Fruit fly (Drosophila melanogaster): Measurements from ENCODE around the gene osa.

Gene osa

dm6 chr3R:17682244-17682773 is 35.8 kb downstream of the osa start, which contains the start of the genes alt and CG7655 (continued):
- TF ChIP-seq chif (GFP tag; optimal IDR thresholded peaks at IDR 0.05) (no peak), lmd (GFP tag; IDR thresholded peaks at IDR 0.05) (no peak), unc-4 (GFP tag; IDR thresholded peaks at IDR 0.05; ENCODE audit: partially characterized antibody) (no peak), Hand (GFP tag; optimal IDR thresholded peaks at IDR 0.05) (peak; percentile 0), CG6272 (GFP tag; IDR thresholded peaks at IDR 0.05) (no peak), lbe (GFP tag; optimal IDR thresholded peaks at IDR 0.05) (no peak), dan (GFP tag; IDR thresholded peaks at IDR 0.05) (no peak), dmrt11E (tag; optimal IDR thresholded peaks at IDR 0.05) (no peak), ham (GFP tag; IDR thresholded peaks at IDR 0.05) (no peak), toy (GFP tag; IDR thresholded peaks at IDR 0.05) (no peak), Dip3 (GFP tag; optimal IDR thresholded peaks at IDR 0.05) (peak; percentile 32), HmgD (GFP tag; optimal IDR thresholded peaks at IDR 0.05) (peak; percentile 84), vvl (GFP tag; IDR thresholded peaks at IDR 0.05) (no peak), Deaf1 (tag; optimal IDR thresholded peaks at IDR 0.05) (no peak), CG12659 (GFP tag; optimal IDR thresholded peaks at IDR 0.05) (peak; percentile 88), eyg (GFP tag; optimal IDR thresholded peaks at IDR 0.05) (no peak), onecut (GFP tag; IDR thresholded peaks at IDR 0.05) (no peak), CG30403 (GFP tag; optimal IDR thresholded peaks at IDR 0.05) (no peak), dm (GFP tag; optimal IDR thresholded peaks at IDR 0.05) (peak; percentile 6), dpn (GFP tag; optimal IDR thresholded peaks at IDR 0.05) (peak; percentile 11 to 17), Xrp1 (GFP tag; IDR thresholded peaks at IDR 0.05) (no peak), D (optimal IDR thresholded peaks at IDR 0.05) (peak; percentile 6), D (GFP tag; optimal IDR thresholded peaks at IDR 0.05) (no peak), Sox102F (GFP tag; optimal IDR thresholded peaks at IDR 0.05) (no peak), twi (tag; optimal IDR thresholded peaks at IDR 0.05) (peak; percentile 3), CG12155 (GFP tag; optimal IDR thresholded peaks at IDR 0.05) (peak; percentile 10), Stat92E (GFP tag; optimal IDR thresholded peaks at IDR 0.05) (peak in 1 of 3 experiments; percentile 62), odd (GFP tag; optimal IDR thresholded peaks at IDR 0.05) (no peak), sd (tag; optimal IDR thresholded peaks at IDR 0.05) (no peak), sima (GFP tag; optimal IDR thresholded peaks at IDR 0.05) (no peak), nau (GFP tag; optimal IDR thresholded peaks at IDR 0.05) (no peak), CoRest (tag; optimal IDR thresholded peaks at IDR 0.05) (peak; percentile 34), CG2199 (GFP tag; IDR thresholded peaks at IDR 0.05) (no peak), CG8924 (tag; optimal IDR thresholded peaks at IDR 0.05) (peak; percentile 66), Sry-β (GFP tag; optimal IDR thresholded peaks at IDR 0.05) (no peak), CG2116 (GFP tag; optimal IDR thresholded peaks at IDR 0.05) (peak; percentile 66), tup (GFP tag; optimal IDR thresholded peaks at IDR 0.05) (no peak), CG6791 (GFP tag; IDR thresholded peaks at IDR 0.05; ENCODE audit: partially characterized antibody) (no peak), pb (GFP tag; optimal IDR thresholded peaks at IDR 0.05) (peak; percentile 26), CG9876 (GFP tag; optimal IDR thresholded peaks at IDR 0.05) (peak; percentile 9), ac (GFP tag; optimal IDR thresholded peaks at IDR 0.05) (no peak), Ssrp (tag; optimal IDR thresholded peaks at IDR 0.05) (no peak), mirr (GFP tag; optimal IDR thresholded peaks at IDR 0.05) (no peak), repo (GFP tag; optimal IDR thresholded peaks at IDR 0.05) (no peak), CG8478 (optimal IDR thresholded peaks at IDR 0.05) (no peak), HHEX (GFP tag; optimal IDR thresholded peaks at IDR 0.05) (no peak), CTCF (GFP tag; optimal IDR thresholded peaks at IDR 0.05) (peak; percentile 72), CG1603 (tag; optimal IDR thresholded peaks at IDR 0.05) (peak; percentile 93), nmo (GFP tag; optimal IDR thresholded peaks at IDR 0.05) (peak; percentile 73), pfk (GFP tag; optimal IDR thresholded peaks at IDR 0.05) (no peak), zfh2 (GFP tag; optimal IDR thresholded peaks at IDR 0.05) (peak; percentile 5), CG14710 (tag; optimal IDR thresholded peaks at IDR 0.05) (peak; percentile 76)
